Worm (Caenorhabditis elegans): ENCODE data around the gene C04B4.5.
"Not testable (repeated sequence)": the region's sequence is repeated elsewhere in the genome, so short reads cannot be mapped to it uniquely, and the experiment has no call there.

- not testable (repeated sequence) for TF ChIP-seq ceh-31 (tag; optimal IDR thresholded peaks at IDR 0.05); fkh-10 (GFP tag; optimal IDR thresholded peaks at IDR 0.05); fkh-6 (tag; optimal IDR thresholded peaks at IDR 0.05); Y22D7AL.16 (tag; optimal IDR thresholded peaks at IDR 0.05); tbx-2 (tag; optimal IDR thresholded peaks at IDR 0.05)
These were observed 14.6 kb upstream of the C04B4.5 start, which contains the start of gene dot-1.3 for ce11 chrX:12302755-12303154.
